Fruit fly (Drosophila melanogaster) whole organism, prepupa: Measurements from ENCODE around the gene CG7362.

Source experiments
- CG11762 ChIP-seq: fragments of 200-800 bp; sonication (Bioruptor generic); optimal IDR thresholded peaks from 3 replicates; lab custom pipeline; 2016; ENCODE audit warnings: missing biosample characterization, missing genetic modification characterization; ENCODE audit not compliant: insufficient read depth
- CG15336 ChIP-seq: fragments of 200-800 bp; sonication (Bioruptor generic); IDR thresholded peaks from 2 replicates; pipeline ENCODE4 v1.3.6; 2022; ENCODE audit warnings: missing biosample characterization, missing genetic modification characterization
- CG1621 ChIP-seq: fragments of 200-800 bp; sonication (Bioruptor generic); optimal IDR thresholded peaks from 3 replicates; lab custom pipeline; 2018; ENCODE audit warnings: missing biosample characterization, mild to moderate bottlenecking, missing genetic modification characterization
- CG16779 ChIP-seq: fragments of 200-800 bp; sonication (Bioruptor generic); optimal IDR thresholded peaks from 3 replicates; lab custom pipeline; 2017; ENCODE audit warnings: missing biosample characterization, mild to moderate bottlenecking, missing genetic modification characterization
- CG3032 ChIP-seq: fragments of 200-800 bp; optimal IDR thresholded peaks from 2 replicates; lab custom pipeline; 2019; ENCODE audit warnings: missing biosample characterization, mild to moderate bottlenecking, missing genetic modification characterization, moderate library complexity
- CG31627 ChIP-seq: fragments of 200-800 bp; sonication (Bioruptor generic); optimal IDR thresholded peaks from 3 replicates; lab custom pipeline; 2016; ENCODE audit warnings: missing biosample characterization, missing genetic modification characterization
- CG32006 ChIP-seq: fragments of 200-800 bp; sonication (Bioruptor generic); optimal IDR thresholded peaks from 3 replicates; lab custom pipeline; 2017; ENCODE audit warnings: missing biosample characterization, mild to moderate bottlenecking, missing genetic modification characterization
- CG34406 ChIP-seq: fragments of 200-800 bp; sonication (Bioruptor generic); optimal IDR thresholded peaks from 3 replicates; lab custom pipeline; 2016; ENCODE audit warnings: missing biosample characterization, missing genetic modification characterization
- CG4318 ChIP-seq: fragments of 200-800 bp; sonication (Bioruptor generic); optimal IDR thresholded peaks from 3 replicates; lab custom pipeline; 2017; ENCODE audit warnings: missing biosample characterization, mild to moderate bottlenecking, missing genetic modification characterization
- CG6163 ChIP-seq: fragments of 200-800 bp; sonication (Bioruptor generic); IDR thresholded peaks from 3 replicates; pipeline ENCODE4 v1.3.6; 2022; ENCODE audit warnings: missing biosample characterization, missing genetic modification characterization
- CG6276 ChIP-seq: fragments of 200-800 bp; sonication (Bioruptor generic); optimal IDR thresholded peaks from 2 replicates; lab custom pipeline; 2017; ENCODE audit warnings: missing biosample characterization, mild to moderate bottlenecking, missing genetic modification characterization
- CG6792 ChIP-seq: fragments of 200-800 bp; sonication (Bioruptor generic); optimal IDR thresholded peaks from 3 replicates; lab custom pipeline; 2016; ENCODE audit warnings: missing biosample characterization, missing genetic modification characterization
- CG6808 ChIP-seq: fragments of 200-800 bp; sonication (Bioruptor generic); optimal IDR thresholded peaks from 3 replicates; lab custom pipeline; 2017; ENCODE audit warnings: missing biosample characterization, missing genetic modification characterization, mild to moderate bottlenecking, moderate library complexity, missing genetic modification reagents
- CG6854 ChIP-seq: fragments of 200-800 bp; sonication (Bioruptor generic); optimal IDR thresholded peaks from 2 replicates; lab custom pipeline; 2017; ENCODE audit warnings: missing biosample characterization, mild to moderate bottlenecking, missing genetic modification characterization
- CG8119 ChIP-seq: fragments of 200-800 bp; sonication (Bioruptor generic); IDR thresholded peaks from 3 replicates; pipeline ENCODE4 v1.3.6; 2022; ENCODE audit warnings: missing biosample characterization, missing genetic modification characterization
- CG8319 ChIP-seq: fragments of 200-800 bp; sonication (Bioruptor generic); optimal IDR thresholded peaks from 3 replicates; lab custom pipeline; 2016; ENCODE audit warnings: missing biosample characterization, missing genetic modification characterization
- CG8632 ChIP-seq: fragments of 200-800 bp; sonication (Bioruptor generic); optimal IDR thresholded peaks from 3 replicates; lab custom pipeline; 2016; ENCODE audit warnings: missing biosample characterization, missing genetic modification characterization
- CG9139 ChIP-seq: fragments of 200-800 bp; sonication (Bioruptor generic); optimal IDR thresholded peaks from 3 replicates; lab custom pipeline; 2017; ENCODE audit warnings: missing biosample characterization, mild to moderate bottlenecking, missing genetic modification characterization
- Eip75B ChIP-seq: fragments of 200-800 bp; sonication (Bioruptor generic); optimal IDR thresholded peaks from 3 replicates; lab custom pipeline; 2016; ENCODE audit warnings: missing biosample characterization, missing genetic modification characterization
- Eip78C ChIP-seq: fragments of 200-800 bp; sonication (Bioruptor generic); peaks from one replicate; lab custom pipeline; 2016; ENCODE audit warnings: missing biosample characterization, missing genetic modification characterization
- Eip93F ChIP-seq: fragments of 200-800 bp; sonication (Bioruptor generic); optimal IDR thresholded peaks from 2 replicates; lab custom pipeline; 2016; ENCODE audit warnings: missing biosample characterization, mild to moderate bottlenecking, missing genetic modification characterization
- Gug ChIP-seq: fragments of 200-800 bp; sonication (Bioruptor generic); IDR thresholded peaks from 2 replicates; pipeline ENCODE4 v1.3.6; 2022; ENCODE audit warnings: missing biosample characterization, missing genetic modification characterization
- Hr38 ChIP-seq: sonication (Bioruptor generic); optimal IDR thresholded peaks from 2 replicates; lab custom pipeline; 2016; ENCODE audit warnings: missing biosample characterization, missing genetic modification characterization
- Hr39 ChIP-seq: fragments of 200-800 bp; sonication (Bioruptor generic); optimal IDR thresholded peaks from 2 replicates; lab custom pipeline; 2016; ENCODE audit warnings: missing biosample characterization, missing genetic modification characterization
- Hr4 ChIP-seq: fragments of 200-800 bp; sonication (Bioruptor generic); optimal IDR thresholded peaks from 3 replicates; lab custom pipeline; 2016; ENCODE audit warnings: missing biosample characterization, missing genetic modification characterization
- Lpt ChIP-seq: fragments of 200-800 bp; sonication (Bioruptor generic); optimal IDR thresholded peaks from 3 replicates; lab custom pipeline; 2016; ENCODE audit warnings: missing biosample characterization, missing genetic modification characterization
- OdsH ChIP-seq: fragments of 200-800 bp; sonication (Bioruptor generic); optimal IDR thresholded peaks from 3 replicates; lab custom pipeline; 2016; ENCODE audit warnings: missing biosample characterization, missing genetic modification characterization
- Sox102F ChIP-seq: fragments of 200-800 bp; sonication (Bioruptor generic); optimal IDR thresholded peaks from 2 replicates; lab custom pipeline; 2016; ENCODE audit warnings: missing biosample characterization, mild to moderate bottlenecking, missing genetic modification characterization
- Sox15 ChIP-seq: fragments of 200-800 bp; sonication (Bioruptor generic); optimal IDR thresholded peaks from 3 replicates; lab custom pipeline; 2016; ENCODE audit warnings: missing biosample characterization, missing genetic modification characterization
- achi ChIP-seq: fragments of 200-800 bp; sonication (Bioruptor generic); optimal IDR thresholded peaks from 3 replicates; lab custom pipeline; 2016; ENCODE audit warnings: missing biosample characterization, missing genetic modification characterization
- acj6 ChIP-seq: fragments of 200-800 bp; sonication (Bioruptor generic); optimal IDR thresholded peaks from 3 replicates; lab custom pipeline; 2016; ENCODE audit warnings: missing biosample characterization, missing genetic modification characterization
- cyc ChIP-seq: fragments of 200-800 bp; sonication (Bioruptor generic); optimal IDR thresholded peaks from 3 replicates; lab custom pipeline; 2016; ENCODE audit warnings: missing biosample characterization, missing genetic modification characterization
- dsx ChIP-seq: fragments of 200-800 bp; optimal IDR thresholded peaks from 3 replicates; lab custom pipeline; 2019; ENCODE audit warnings: missing biosample characterization, mild to moderate bottlenecking, missing genetic modification characterization, moderate library complexity; ENCODE audit not compliant: poor library complexity, severe bottlenecking
- eg ChIP-seq: fragments of 200-800 bp; sonication (Bioruptor generic); IDR thresholded peaks from 3 replicates; pipeline ENCODE4 v1.3.6; 2022; ENCODE audit warnings: missing biosample characterization, missing genetic modification characterization
- fd59A ChIP-seq: fragments of 200-800 bp; sonication (Bioruptor generic); optimal IDR thresholded peaks from 2 replicates; lab custom pipeline; 2017; ENCODE audit warnings: missing biosample characterization, mild to moderate bottlenecking, missing genetic modification characterization, missing genetic modification reagents
- fkh ChIP-seq: fragments of 200-800 bp; sonication (Bioruptor generic); optimal IDR thresholded peaks from 3 replicates; lab custom pipeline; 2017; ENCODE audit warnings: missing biosample characterization, mild to moderate bottlenecking, missing genetic modification characterization, moderate library complexity
- lz ChIP-seq: fragments of 200-800 bp; sonication (Bioruptor generic); optimal IDR thresholded peaks from 3 replicates; lab custom pipeline; 2016; ENCODE audit warnings: missing biosample characterization, missing genetic modification characterization
- pdm3 ChIP-seq: fragments of 200-800 bp; sonication (Bioruptor generic); optimal IDR thresholded peaks from 3 replicates; lab custom pipeline; 2016; ENCODE audit warnings: missing biosample characterization, missing genetic modification characterization
- spab ChIP-seq: fragments of 200-800 bp; sonication (Bioruptor generic); optimal IDR thresholded peaks from 2 replicates; lab custom pipeline; 2017; ENCODE audit warnings: missing biosample characterization, mild to moderate bottlenecking, missing genetic modification characterization, missing genetic modification reagents
- ss ChIP-seq, 2 experiments: fragments of 200-800 bp; sonication (Bioruptor generic); optimal IDR thresholded peaks; 2 replicates in 1 of 2; 3 replicates in 1 of 2; lab custom pipeline; 2017 to 2018; ENCODE audit warnings: mild to moderate bottlenecking in 2 of 2, missing biosample characterization in 2 of 2, missing genetic modification characterization in 2 of 2, moderate library complexity in 1 of 2
- svp ChIP-seq: fragments of 200-800 bp; sonication (Bioruptor generic); peaks from one replicate; lab custom pipeline; 2016; ENCODE audit warnings: missing biosample characterization, missing genetic modification characterization
- topi ChIP-seq: fragments of 200-800 bp; sonication (Bioruptor generic); optimal IDR thresholded peaks from 3 replicates; lab custom pipeline; 2016; ENCODE audit warnings: missing biosample characterization, missing genetic modification characterization

The CG7362 gene

DNA sequence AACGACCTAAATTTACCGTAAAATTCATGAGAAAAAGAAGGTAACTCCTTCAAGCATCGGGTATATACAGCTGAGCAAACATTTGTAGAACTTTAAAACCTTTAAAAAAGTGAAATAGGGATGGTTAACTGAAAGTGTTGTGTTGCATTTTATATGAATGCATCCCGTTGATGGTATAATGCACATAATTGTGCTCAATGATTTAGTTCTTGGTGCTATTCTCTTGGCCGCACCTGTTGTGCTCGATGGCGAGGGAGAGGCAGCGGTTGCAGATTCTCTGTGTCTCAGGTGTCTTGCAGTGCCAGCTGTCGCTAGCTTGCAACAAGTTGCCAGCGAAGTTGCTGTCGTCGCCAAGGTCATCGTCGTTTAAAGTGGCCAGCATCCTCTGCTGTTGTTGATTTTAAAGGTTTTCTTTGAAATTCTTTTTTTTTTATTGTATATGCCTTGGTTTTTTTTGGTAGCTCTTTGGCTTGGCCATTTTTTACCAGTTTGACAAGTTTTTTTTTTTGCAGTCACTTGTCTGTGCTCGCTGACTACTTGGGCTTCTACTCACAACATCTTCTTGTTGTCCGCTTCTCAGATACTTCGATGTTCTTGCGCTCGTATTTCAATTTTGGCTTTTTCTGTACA, 11.2 kb upstream of the CG7362 start (continued):
- peak; percentile 41 for TF ChIP-seq CG8319 (GFP tag; lab: Kevin White, UChicago)
- TF ChIP-seq Sox15 (GFP tag; lab: Kevin White, UChicago) = peak; percentile 44
- peak; percentile 31 for TF ChIP-seq cyc (GFP tag; lab: Kevin White, UChicago)
- TF ChIP-seq dsx (GFP tag; lab: Kevin White, UChicago) = peak; percentile 19
- TF ChIP-seq CG8119 (GFP tag; lab: Robert Waterston, UW) = peak; percentile 71; the same call in 2 of the 3 replicates
- TF ChIP-seq fd59A (GFP tag; lab: Kevin White, UChicago) = peak; percentile 52
- peak; percentile 63 for TF ChIP-seq CG8632
- no peak; the same call in none of the 3 replicates for TF ChIP-seq CG6163 (GFP tag; lab: Robert Waterston, UW)
- peak; percentile 65 for TF ChIP-seq Sox102F (GFP tag; lab: Kevin White, UChicago)
- peak; percentile 82 for TF ChIP-seq eg (GFP tag; lab: Robert Waterston, UW)
- TF ChIP-seq CG34406 (GFP tag; lab: Kevin White, UChicago) = peak; percentile 56
- peak; percentile 47 for TF ChIP-seq spab (GFP tag; lab: Kevin White, UChicago)
- TF ChIP-seq fkh (GFP tag; lab: Kevin White, UChicago) = no peak
- TF ChIP-seq acj6 (GFP tag; lab: Kevin White, UChicago) = peak; percentile 59
- TF ChIP-seq topi (GFP tag; lab: Kevin White, UChicago) = peak; percentile 53
- peak; percentile 71 for TF ChIP-seq Hr39 (GFP tag; lab: Kevin White, UChicago)
- TF ChIP-seq lz (GFP tag; lab: Kevin White, UChicago) = peak; percentile 51
- TF ChIP-seq CG32006 (GFP tag; lab: Kevin White, UChicago) = peak; percentile 71
- peak; percentile 66 for TF ChIP-seq CG31627 (GFP tag; lab: Kevin White, UChicago)
- TF ChIP-seq Eip75B = peak; percentile 84
- peak; percentile 92 for TF ChIP-seq Eip78C (GFP tag; lab: Kevin White, UChicago)
- peak; percentile 68 for TF ChIP-seq CG6792 (GFP tag; lab: Kevin White, UChicago)
- TF ChIP-seq CG11762 = peak; percentile 44
- TF ChIP-seq achi (GFP tag; lab: Kevin White, UChicago) = peak; percentile 57
- TF ChIP-seq Eip93F = no peak
- TF ChIP-seq, all 60 proteins: peak for 51

- no peak for TF ChIP-seq Hr39 (GFP tag; lab: Kevin White, UChicago)
- peak; percentile 60 for TF ChIP-seq svp
- no peak for TF ChIP-seq CG6808 (GFP tag; lab: Kevin White, UChicago)
- peak; percentile 14 for TF ChIP-seq Eip78C (GFP tag; lab: Kevin White, UChicago)
These were observed 9.9 kb upstream of the CG7362 start for dm6 chr3R:14764131-14764530.

DNA sequence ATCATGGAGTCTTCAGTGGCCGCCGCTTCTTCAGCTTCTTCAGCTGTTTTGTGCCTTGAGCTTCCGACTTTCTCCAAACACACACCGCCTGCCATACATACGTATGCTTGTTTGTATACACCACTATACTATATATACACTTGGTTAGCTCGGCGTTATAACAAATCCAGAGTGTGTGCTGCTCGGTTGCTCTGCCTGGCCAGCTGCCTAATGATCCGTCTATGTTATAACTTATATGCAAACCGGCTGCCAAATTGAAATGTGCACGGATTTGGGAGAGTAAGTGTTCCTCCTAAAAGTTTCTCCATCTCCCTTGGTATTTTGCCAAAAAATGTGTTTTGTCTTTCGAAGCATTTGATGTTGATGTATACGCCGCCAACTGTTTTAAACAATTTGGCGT, 9.2 kb upstream of the CG7362 start:
- no peak for TF ChIP-seq Hr38 (GFP tag; lab: Kevin White, UChicago)
- TF ChIP-seq, all 60 proteins: peak for 0

DNA sequence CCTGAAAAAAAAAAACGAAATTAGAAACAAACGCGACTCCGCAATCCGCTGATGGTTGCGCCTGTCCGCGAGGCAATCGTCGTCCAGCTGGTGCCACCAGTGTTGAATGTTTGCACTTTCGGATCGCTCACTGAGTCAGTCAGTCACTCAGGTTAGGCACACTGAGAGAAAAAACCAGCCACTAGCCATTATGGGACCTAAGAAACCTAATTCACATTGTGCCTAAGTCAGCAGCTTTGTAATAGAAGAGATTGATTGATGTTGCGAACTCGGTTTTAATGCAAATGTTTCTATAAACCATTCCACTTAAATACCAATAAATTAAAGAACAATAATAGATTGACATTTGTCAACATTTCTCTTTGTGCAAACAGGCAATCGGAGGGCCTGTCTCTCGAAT, 6.8 kb upstream of the CG7362 start:
- TF ChIP-seq CG9139 (GFP tag; lab: Kevin White, UChicago) (no peak), CG6163 (GFP tag; lab: Robert Waterston, UW) (0 out of 3 replicates have a peak, but pooled peaks have one; percentile 27), CG6854 (GFP tag; lab: Kevin White, UChicago) (no peak), eg (GFP tag; lab: Robert Waterston, UW) (peak; percentile 5; the same call in 1 of the 3 replicates), Gug (GFP tag; lab: Robert Waterston, UW) (0 out of 2 replicates have a peak, but pooled peaks have one; percentile 19), Lpt (GFP tag; lab: Kevin White, UChicago) (peak; percentile 19), CG4318 (GFP tag; lab: Kevin White, UChicago) (peak; percentile 37), pdm3 (peak; percentile 12), CG6276 (no peak), CG8119 (GFP tag; lab: Robert Waterston, UW) (peak; percentile 65), CG8632 (no peak), CG3032 (tag; lab: Kevin White, UChicago) (no peak), CG31627 (GFP tag; lab: Kevin White, UChicago) (no peak), ss (GFP tag; optimal IDR thresholded peaks at IDR 0.05; lab: Kevin White, UChicago) (no peak), CG1621 (tag; lab: Kevin White, UChicago) (no peak), CG6808 (GFP tag; lab: Kevin White, UChicago) (no peak), CG32006 (GFP tag; lab: Kevin White, UChicago) (peak; percentile 75), Hr4 (GFP tag; lab: Kevin White, UChicago) (peak; percentile 68), OdsH (GFP tag; lab: Kevin White, UChicago) (peak; percentile 47), CG16779 (no peak), achi (GFP tag; lab: Kevin White, UChicago) (peak; percentile 12), CG15336 (GFP tag; lab: Robert Waterston, UW) (peak; percentile 77), Sox15 (GFP tag; lab: Kevin White, UChicago) (no peak)
